Fruit fly (Drosophila melanogaster): ENCODE results near the gene gny.
A peak's percentile ranks its signal among the peaks of the same experiment; 100 is the strongest.

Gene gny

DNA sequence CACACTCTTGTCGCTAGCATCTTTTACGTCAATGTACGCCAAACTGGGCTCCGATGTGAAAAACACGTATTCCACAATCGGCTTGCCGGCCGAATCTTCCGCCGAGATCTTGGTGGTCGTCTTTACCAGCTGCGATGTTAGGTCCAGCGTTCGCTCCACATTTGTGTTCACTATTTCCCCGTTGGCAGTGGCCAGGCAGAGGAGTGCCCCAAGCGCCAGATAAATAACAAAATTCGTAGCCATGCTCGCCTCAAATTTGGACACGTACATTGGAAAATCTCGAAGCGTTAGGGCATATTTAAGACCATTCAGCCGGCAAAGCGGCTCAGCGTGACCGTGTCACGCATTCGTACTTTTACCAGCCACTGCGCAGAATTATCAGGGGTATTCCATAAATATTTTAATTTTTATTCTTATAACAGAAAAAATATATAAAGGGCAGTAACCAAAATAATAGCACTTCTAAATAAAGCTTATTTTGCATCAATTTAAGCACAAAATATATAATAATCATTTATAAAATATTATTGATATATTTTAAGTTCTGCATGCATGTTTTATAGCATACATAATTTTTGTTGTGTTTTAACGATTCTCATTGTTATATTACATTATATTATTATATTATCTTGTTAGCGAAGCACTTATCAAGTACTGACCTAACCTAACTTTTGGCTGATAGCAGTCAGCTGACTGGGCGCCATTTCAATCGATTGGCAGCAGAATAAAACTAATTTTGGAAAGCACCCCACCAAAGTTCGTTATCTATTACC lies 4.3 kb upstream of the gny start, which contains the start of the genes CG33303 and dpr19 (continued):
- no peak for TF ChIP-seq Gsc (GFP tag; IDR thresholded peaks at IDR 0.05)
- no peak for TF ChIP-seq inv (GFP tag; IDR thresholded peaks at IDR 0.05; ENCODE audit: partially characterized antibody)
- TF ChIP-seq CG30020 (tag; optimal IDR thresholded peaks at IDR 0.05): peak; percentile 91
- no peak for TF ChIP-seq CG8765 (GFP tag; IDR thresholded peaks at IDR 0.05)
- peak; percentile 83 for TF ChIP-seq row (GFP tag; IDR thresholded peaks at IDR 0.05)
- no peak for TF ChIP-seq CG43689 (GFP tag; IDR thresholded peaks at IDR 0.05)
- TF ChIP-seq CG34224 (GFP tag; IDR thresholded peaks at IDR 0.05; ENCODE audit: partially characterized antibody): no peak
- peak; percentile 59 for TF ChIP-seq pzg (GFP tag; optimal IDR thresholded peaks at IDR 0.05)
- TF ChIP-seq az2 (GFP tag; optimal IDR thresholded peaks at IDR 0.05): peak; percentile 54
- TF ChIP-seq CG15601 (tag; optimal IDR thresholded peaks at IDR 0.05): peak; percentile 86
- TF ChIP-seq HmgZ (tag; optimal IDR thresholded peaks at IDR 0.05): peak; percentile 48
- TF ChIP-seq wor (GFP tag; IDR thresholded peaks at IDR 0.05): no peak
- no peak; the same call in 1 of the 2 replicates for TF ChIP-seq chm (GFP tag; IDR thresholded peaks at IDR 0.05)
- TF ChIP-seq Sry-δ (GFP tag; optimal IDR thresholded peaks at IDR 0.05): no peak
- no peak for TF ChIP-seq ftz-f1 (GFP tag; optimal IDR thresholded peaks at IDR 0.05)
- TF ChIP-seq nom (GFP tag; optimal IDR thresholded peaks at IDR 0.05): peak; percentile 32
- TF ChIP-seq CG2129 (GFP tag; IDR thresholded peaks at IDR 0.05; ENCODE audit: partially characterized antibody): no peak
- TF ChIP-seq CG15514 (GFP tag; optimal IDR thresholded peaks at IDR 0.05): peak; percentile 69
- TF ChIP-seq GATAe (GFP tag; conservative IDR thresholded peaks at IDR 0.05): no peak
- TF ChIP-seq MBD-R2 (GFP tag; IDR thresholded peaks at IDR 0.05): peak; percentile 78
- peak; percentile 29; the same call in 1 of the 2 replicates for TF ChIP-seq sob (GFP tag; IDR thresholded peaks at IDR 0.05)
- TF ChIP-seq CG12071 (GFP tag; optimal IDR thresholded peaks at IDR 0.05): no peak
- TF ChIP-seq CG7556 (GFP tag; optimal IDR thresholded peaks at IDR 0.05): peak; percentile 80
- peak; percentile 90 for TF ChIP-seq PHDP (tag; optimal IDR thresholded peaks at IDR 0.05)
- no peak for TF ChIP-seq Deaf1 (tag; optimal IDR thresholded peaks at IDR 0.05)
- peak; percentile 63 for TF ChIP-seq CG2202 (tag; optimal IDR thresholded peaks at IDR 0.05)

- TF ChIP-seq Deaf1 (tag; optimal IDR thresholded peaks at IDR 0.05) (peak; percentile 83), Nf-YA (GFP tag; IDR thresholded peaks at IDR 0.05) (no peak), Dfd (GFP tag; optimal IDR thresholded peaks at IDR 0.05) (peak in 1 of 2 experiments; percentile 8), ewg (GFP tag; optimal IDR thresholded peaks at IDR 0.05) (peak; percentile 90), Trl (optimal IDR thresholded peaks at IDR 0.05) (no peak), Trl (GFP tag; optimal IDR thresholded peaks at IDR 0.05) (peak; percentile 1), cg (GFP tag; optimal IDR thresholded peaks at IDR 0.05) (peak; percentile 65), Bdp1 (GFP tag; optimal IDR thresholded peaks at IDR 0.05) (no peak), Pdp1 (GFP tag; optimal IDR thresholded peaks at IDR 0.05) (peak in 1 of 2 experiments; percentile 40)
Measured at dm6 chr2L:10376276-10376675, 3.6 kb upstream of the gny start.

DNA sequence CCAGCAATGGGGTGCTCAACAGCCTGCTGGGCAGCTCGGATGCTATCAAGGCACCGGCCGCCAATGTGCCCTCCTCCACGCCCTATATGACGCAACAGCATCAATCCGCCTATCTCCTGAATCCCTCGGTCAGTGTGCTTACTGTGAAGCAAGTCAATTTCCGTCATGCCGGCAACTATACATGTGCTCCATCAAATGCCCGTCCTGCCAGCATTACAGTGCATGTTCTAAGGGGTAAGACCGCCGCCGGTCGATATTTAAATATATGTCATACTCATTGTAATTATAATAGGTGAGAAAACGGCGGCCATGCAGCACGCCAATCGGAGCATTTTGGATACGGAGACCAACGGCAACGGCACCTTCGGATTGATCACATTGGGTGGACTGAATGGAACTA lies 1.3 kb upstream of the gny start:
- TF ChIP-seq pan (optimal IDR thresholded peaks at IDR 0.05) (no peak), pan (GFP tag; optimal IDR thresholded peaks at IDR 0.05 in 1 of 2, IDR thresholded peaks at IDR 0.05 in 1 of 2) (peak in 1 of 2 experiments; percentile 17), Med (GFP tag) (peak; percentile 63), Ets65A (GFP tag) (peak; percentile 88), Hsf (GFP tag; optimal IDR thresholded peaks at IDR 0.05) (no peak), Bgb (GFP tag; IDR thresholded peaks at IDR 0.05; ENCODE audit: partially characterized antibody) (no peak)
